Worm (Caenorhabditis elegans): ENCODE data around the gene tap-1.

tap-1 gene

DNA sequence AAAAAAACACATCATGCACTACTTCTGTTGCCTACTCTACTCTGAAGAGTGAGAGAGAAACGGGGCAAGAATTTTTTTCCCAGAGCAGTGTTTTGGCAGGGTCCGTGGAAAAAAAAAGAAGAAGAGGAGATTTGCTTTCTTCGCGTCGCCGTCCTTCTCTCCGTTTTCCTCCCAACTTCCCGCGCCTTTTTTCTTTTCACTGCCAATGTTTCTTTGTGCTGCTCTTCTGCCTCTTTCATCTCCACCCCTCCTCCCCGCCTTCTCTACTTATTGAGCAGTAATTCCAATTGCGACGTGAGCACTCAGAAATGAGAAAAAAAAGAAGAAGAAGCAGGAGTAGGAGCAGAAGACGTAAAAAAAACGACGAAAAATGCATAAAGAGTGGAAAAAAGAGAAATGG lies 50.5 kb downstream of the tap-1 start:
- TF ChIP-seq zip-11 (GFP tag; IDR thresholded peaks at IDR 0.05) = no peak
- TF ChIP-seq set-16 (GFP tag; IDR thresholded peaks at IDR 0.05) = peak; percentile 67
- TF ChIP-seq fos-1 (tag; optimal IDR thresholded peaks at IDR 0.05) = no peak
- no peak for TF ChIP-seq ceh-62 (tag; optimal IDR thresholded peaks at IDR 0.05)
- TF ChIP-seq nhr-10 (tag; optimal IDR thresholded peaks at IDR 0.05) = no peak
- TF ChIP-seq ztf-7 (tag; optimal IDR thresholded peaks at IDR 0.05) = no peak
- TF ChIP-seq lin-1 (GFP tag; IDR thresholded peaks at IDR 0.05) = no peak
- no peak for TF ChIP-seq jun-1 (tag; optimal IDR thresholded peaks at IDR 0.05)
- peak; percentile 19 for TF ChIP-seq hlh-30 (tag; optimal IDR thresholded peaks at IDR 0.05; ENCODE audit: insufficient read depth)
- no peak for TF ChIP-seq aly-2 (tag; optimal IDR thresholded peaks at IDR 0.05)
- TF ChIP-seq nhr-237 (tag; optimal IDR thresholded peaks at IDR 0.05) = no peak
- TF ChIP-seq tra-1 (GFP tag; IDR thresholded peaks at IDR 0.05) = no peak
- no peak for TF ChIP-seq unc-130 (GFP tag; optimal IDR thresholded peaks at IDR 0.05)
- TF ChIP-seq mxl-3 (GFP tag; optimal IDR thresholded peaks at IDR 0.05) = no peak
- TF ChIP-seq nhr-6 (tag; optimal IDR thresholded peaks at IDR 0.05) = no peak
- TF ChIP-seq nhr-28 (tag; optimal IDR thresholded peaks at IDR 0.05) = no peak
- TF ChIP-seq hlh-11 (tag; optimal IDR thresholded peaks at IDR 0.05) = peak; percentile 24
- no peak for TF ChIP-seq snpc-4 (tag; optimal IDR thresholded peaks at IDR 0.05)
- no peak for TF ChIP-seq F49E8.2 (tag; optimal IDR thresholded peaks at IDR 0.05; ENCODE audit: borderline replicate concordance)
- no peak for TF ChIP-seq unc-39 (tag; optimal IDR thresholded peaks at IDR 0.05)
- TF ChIP-seq nhr-102 (tag; optimal IDR thresholded peaks at IDR 0.05) = no peak
- peak; percentile 72 for TF ChIP-seq rbr-2 (tag; optimal IDR thresholded peaks at IDR 0.05)
- no peak for TF ChIP-seq pha-4 (GFP tag; IDR thresholded peaks at IDR 0.05)
- no peak for TF ChIP-seq pha-4 (tag; optimal IDR thresholded peaks at IDR 0.05)
- TF ChIP-seq F26F4.8 (GFP tag; conservative IDR thresholded peaks at IDR 0.05) = no peak
- no peak for TF ChIP-seq sdz-12 (GFP tag; optimal IDR thresholded peaks at IDR 0.05)
- no peak for TF ChIP-seq gei-8 (GFP tag; optimal IDR thresholded peaks at IDR 0.05)
- TF ChIP-seq T20F7.1 (GFP tag; optimal IDR thresholded peaks at IDR 0.05) = no peak
- TF ChIP-seq nhr-111 (GFP tag; optimal IDR thresholded peaks at IDR 0.05) = no peak
- TF ChIP-seq nhr-76 (tag; optimal IDR thresholded peaks at IDR 0.05) = no peak
- no peak for TF ChIP-seq ceh-32 (tag; optimal IDR thresholded peaks at IDR 0.05; ENCODE audit: poor library complexity)
- no peak for TF ChIP-seq zip-2 (tag; optimal IDR thresholded peaks at IDR 0.05)
- TF ChIP-seq F44E2.7 (GFP tag; IDR thresholded peaks at IDR 0.05) = no peak
- no peak for TF ChIP-seq zfp-2 (tag; optimal IDR thresholded peaks at IDR 0.05)
- TF ChIP-seq cey-2 (tag; optimal IDR thresholded peaks at IDR 0.05; ENCODE audit: borderline replicate concordance, insufficient read depth) = no peak
- TF ChIP-seq lir-3 (tag; optimal IDR thresholded peaks at IDR 0.05) = no peak
- no peak for TF ChIP-seq daf-19 (GFP tag; conservative IDR thresholded peaks at IDR 0.05)
- 0 out of 2 replicates have a peak, but pooled peaks have one; percentile 42 for TF ChIP-seq egl-43 (GFP tag; IDR thresholded peaks at IDR 0.05)
- no peak for TF ChIP-seq lin-29 (GFP tag; IDR thresholded peaks at IDR 0.05)
- TF ChIP-seq hif-1 (tag; optimal IDR thresholded peaks at IDR 0.05) = peak in 1 of 2 experiments; percentile 31
- TF ChIP-seq ctbp-1 (GFP tag; IDR thresholded peaks at IDR 0.05) = peak; percentile 74
- TF ChIP-seq unc-62 (GFP tag; optimal IDR thresholded peaks at IDR 0.05 in 1 of 2) = no peak
- no peak for TF ChIP-seq unc-62 (tag; optimal IDR thresholded peaks at IDR 0.05)
- TF ChIP-seq daf-12 (tag; optimal IDR thresholded peaks at IDR 0.05) = no peak
- TF ChIP-seq nhr-77 (tag; optimal IDR thresholded peaks at IDR 0.05) = no peak
- no peak for TF ChIP-seq madf-5 (GFP tag; IDR thresholded peaks at IDR 0.05)
- no peak for TF ChIP-seq ceh-82 (tag; optimal IDR thresholded peaks at IDR 0.05)
- no peak for TF ChIP-seq saeg-2 (GFP tag; IDR thresholded peaks at IDR 0.05)
- TF ChIP-seq lin-13 (GFP tag; optimal IDR thresholded peaks at IDR 0.05) = no peak
- TF ChIP-seq nhr-48 (tag; optimal IDR thresholded peaks at IDR 0.05) = no peak
- no peak for TF ChIP-seq dpl-1 (GFP tag; optimal IDR thresholded peaks at IDR 0.05)
- no peak for TF ChIP-seq ama-1 (optimal IDR thresholded peaks at IDR 0.05)
- TF ChIP-seq pqm-1 (tag; optimal IDR thresholded peaks at IDR 0.05) = no peak
- no peak for TF ChIP-seq F10B5.3 (tag; optimal IDR thresholded peaks at IDR 0.05)

Measured in whole organism, L4 larva.